Worm (Caenorhabditis elegans): ENCODE data around the gene F46C8.8.

ce11 chrX:7573172-7573571, 18.9 kb upstream of the F46C8.8 start:
- no peak for TF ChIP-seq ZK546.5 (tag; optimal IDR thresholded peaks at IDR 0.05)
- TF ChIP-seq ama-1 (optimal IDR thresholded peaks at IDR 0.05): no peak
- no peak for TF ChIP-seq nhr-237 (tag; optimal IDR thresholded peaks at IDR 0.05)
- TF ChIP-seq lin-13 (GFP tag; optimal IDR thresholded peaks at IDR 0.05): no peak
- no peak for TF ChIP-seq unc-62 (GFP tag; optimal IDR thresholded peaks at IDR 0.05)
- no peak for TF ChIP-seq elt-3 (tag; optimal IDR thresholded peaks at IDR 0.05)
- TF ChIP-seq nhr-11 (tag; optimal IDR thresholded peaks at IDR 0.05): no peak
- TF ChIP-seq snpc-4 (tag; optimal IDR thresholded peaks at IDR 0.05): no peak
- no peak for TF ChIP-seq lin-11 (tag; optimal IDR thresholded peaks at IDR 0.05)
- TF ChIP-seq skn-1 (tag; optimal IDR thresholded peaks at IDR 0.05): no peak
- TF ChIP-seq Y55F3AM.14 (GFP tag; optimal IDR thresholded peaks at IDR 0.05): no peak

Measured in whole organism, L2 larva.